Worm (Caenorhabditis elegans) whole organism, young adult: Measurements from ENCODE around the gene grl-17.

Experiments
- B0261.1 ChIP-seq: sonication (generic microtip); optimal IDR thresholded peaks from 2 replicates; lab custom pipeline; 2016; ENCODE audit warnings: mild to moderate bottlenecking, missing genetic modification characterization, moderate library complexity, missing compliant biosample characterization
- B0336.3 ChIP-seq: fragments of 200-800 bp; sonication (Bioruptor generic); IDR thresholded peaks from 2 replicates; pipeline ENCODE4 v1.3.6; 2022; ENCODE audit warnings: missing genetic modification characterization, missing compliant biosample characterization
- C06A6.2 ChIP-seq: fragments of 200-800 bp; sonication (Bioruptor generic); conservative IDR thresholded peaks from 2 replicates; pipeline ENCODE4 v1.3.6; 2022; ENCODE audit warnings: missing genetic modification characterization, missing compliant biosample characterization
- C17E4.6 ChIP-seq: fragments of 200-800 bp; sonication (Bioruptor generic); IDR thresholded peaks from 2 replicates; pipeline ENCODE4 v1.3.6; 2022; ENCODE audit warnings: missing genetic modification reagents, missing genetic modification characterization, missing compliant biosample characterization
- F37B4.10 ChIP-seq: fragments of 200-800 bp; sonication (Bioruptor generic); IDR thresholded peaks from 2 replicates; pipeline ENCODE4 v1.3.6; 2022; ENCODE audit warnings: missing genetic modification characterization, missing compliant biosample characterization
- F49E8.2 ChIP-seq: sonication (generic microtip); optimal IDR thresholded peaks from 3 replicates; lab custom pipeline; 2017; ENCODE audit warnings: missing genetic modification characterization, mild to moderate bottlenecking, missing compliant biosample characterization, antibody characterized with exemption, moderate library complexity; ENCODE audit not compliant: insufficient read depth
- F52B5.7 ChIP-seq: sonication (generic microtip); optimal IDR thresholded peaks from 2 replicates; lab custom pipeline; 2016; ENCODE audit warnings: mild to moderate bottlenecking, missing genetic modification characterization, missing compliant biosample characterization
- K11D2.4 ChIP-seq: fragments of 200-800 bp; sonication (Bioruptor generic); IDR thresholded peaks from 2 replicates; pipeline ENCODE4 v1.3.6; 2022; ENCODE audit warnings: missing genetic modification reagents, missing genetic modification characterization, missing compliant biosample characterization
- Y53F4B.3 ChIP-seq: fragments of 200-800 bp; sonication (Bioruptor generic); IDR thresholded peaks from 2 replicates; pipeline ENCODE4 v1.3.6; 2022; ENCODE audit warnings: missing genetic modification reagents, missing genetic modification characterization, missing compliant biosample characterization
- Y53G8AR.9 ChIP-seq: fragments of 200-800 bp; sonication (Bioruptor generic); conservative IDR thresholded peaks from 2 replicates; pipeline ENCODE4 v1.3.6; 2022; ENCODE audit warnings: missing genetic modification reagents, missing genetic modification characterization, missing compliant biosample characterization
- Y56A3A.18 ChIP-seq: fragments of 200-800 bp; sonication (Bioruptor generic); IDR thresholded peaks from 2 replicates; pipeline ENCODE4 v1.3.6; 2022; ENCODE audit warnings: missing genetic modification reagents, missing genetic modification characterization, missing compliant biosample characterization
- Y67H2A.10 ChIP-seq: fragments of 200-800 bp; sonication (Bioruptor generic); conservative IDR thresholded peaks from 2 replicates; pipeline ENCODE4 v1.3.6; 2022; ENCODE audit warnings: missing genetic modification reagents, missing genetic modification characterization, missing compliant biosample characterization
- Y95B8A.8 ChIP-seq: fragments of 200-800 bp; sonication (Bioruptor generic); IDR thresholded peaks from 2 replicates; pipeline ENCODE4 v1.3.6; 2022; ENCODE audit warnings: missing genetic modification reagents, missing genetic modification characterization, missing compliant biosample characterization
- aptf-3 ChIP-seq: fragments of 200-800 bp; sonication (Bioruptor generic); IDR thresholded peaks from 2 replicates; pipeline ENCODE4 v1.3.6; 2022; ENCODE audit warnings: missing genetic modification characterization, missing compliant biosample characterization
- athp-1 ChIP-seq: sonication (generic microtip); optimal IDR thresholded peaks from 2 replicates; lab custom pipeline; 2017; ENCODE audit warnings: mild to moderate bottlenecking, missing genetic modification characterization, missing compliant biosample characterization
- bed-2 ChIP-seq: fragments of 200-800 bp; sonication (Bioruptor generic); IDR thresholded peaks from 2 replicates; pipeline ENCODE4 v1.3.6; 2022; ENCODE audit warnings: missing genetic modification reagents, missing genetic modification characterization, missing compliant biosample characterization
- ccch-3 ChIP-seq: fragments of 200-800 bp; sonication (Bioruptor generic); optimal IDR thresholded peaks from 2 replicates; lab custom pipeline; 2018; ENCODE audit warnings: mild to moderate bottlenecking, missing genetic modification characterization, missing compliant biosample characterization
- cebp-2 ChIP-seq: fragments of 200-800 bp; sonication (Bioruptor generic); IDR thresholded peaks from 2 replicates; pipeline ENCODE4 v1.3.6; 2022; ENCODE audit warnings: missing genetic modification characterization, missing compliant biosample characterization
- ceh-100 ChIP-seq: fragments of 200-800 bp; sonication (Bioruptor generic); IDR thresholded peaks from 2 replicates; pipeline ENCODE4 v1.3.6; 2022; ENCODE audit warnings: missing genetic modification reagents, missing genetic modification characterization, missing compliant biosample characterization
- ceh-40 ChIP-seq: fragments of 200-800 bp; sonication (Bioruptor generic); IDR thresholded peaks from 2 replicates; pipeline ENCODE4 v1.3.6; 2022; ENCODE audit warnings: missing genetic modification characterization, missing compliant biosample characterization
- ceh-58 ChIP-seq: fragments of 200-800 bp; sonication (Bioruptor generic); IDR thresholded peaks from 2 replicates; pipeline ENCODE4 v1.3.6; 2022; ENCODE audit warnings: missing genetic modification characterization, missing compliant biosample characterization
- die-1 ChIP-seq: sonication (generic microtip); optimal IDR thresholded peaks from 2 replicates; lab custom pipeline; 2016; ENCODE audit warnings: missing genotype, mild to moderate bottlenecking, missing genetic modification characterization, missing compliant biosample characterization
- egrh-3 ChIP-seq: fragments of 200-800 bp; sonication (Bioruptor generic); IDR thresholded peaks from 2 replicates; pipeline ENCODE4 v1.3.6; 2022; ENCODE audit warnings: missing genetic modification reagents, missing genetic modification characterization, missing compliant biosample characterization
- ekl-4 ChIP-seq: fragments of 200-800 bp; sonication (Bioruptor generic); IDR thresholded peaks from 2 replicates; pipeline ENCODE4 v1.3.6; 2022; ENCODE audit warnings: missing genetic modification reagents, missing genetic modification characterization, missing compliant biosample characterization
- ets-4 ChIP-seq: fragments of 200-800 bp; sonication (Bioruptor generic); optimal IDR thresholded peaks from 2 replicates; lab custom pipeline; 2018; ENCODE audit warnings: mild to moderate bottlenecking, missing genetic modification characterization, missing compliant biosample characterization
- fkh-3 ChIP-seq: sonication (generic microtip); optimal IDR thresholded peaks from 2 replicates; lab custom pipeline; 2016; ENCODE audit warnings: mild to moderate bottlenecking, missing genetic modification characterization, missing compliant biosample characterization
- gei-17 ChIP-seq: fragments of 200-800 bp; sonication (Bioruptor generic); optimal IDR thresholded peaks from 2 replicates; lab custom pipeline; 2018; ENCODE audit warnings: mild to moderate bottlenecking, missing genetic modification characterization, missing compliant biosample characterization
- hlh-12 ChIP-seq: sonication (generic microtip); optimal IDR thresholded peaks from 2 replicates; lab custom pipeline; 2016; ENCODE audit warnings: missing genetic modification characterization, missing compliant biosample characterization
- hlh-26 ChIP-seq: fragments of 200-800 bp; sonication (Bioruptor generic); conservative IDR thresholded peaks from 2 replicates; pipeline ENCODE4 v1.3.6; 2022; ENCODE audit warnings: missing genetic modification reagents, missing genetic modification characterization, missing compliant biosample characterization
- lin-35 ChIP-seq, 3 experiments: fragments of 150-350 bp in 2 of 3; sonication (generic microtip) in 1 of 3; optimal IDR thresholded peaks; 2 replicates each; lab custom pipeline; 2014 to 2018; ENCODE audit warnings: missing biosample characterization in 3 of 3, missing genetic modification characterization in 3 of 3, missing genetic modification reagents in 3 of 3
- lin-54 ChIP-seq: fragments of 200-800 bp; sonication (Bioruptor generic); optimal IDR thresholded peaks from 2 replicates; lab custom pipeline; 2018; ENCODE audit warnings: mild to moderate bottlenecking, missing genetic modification characterization, missing compliant biosample characterization
- lsl-1 ChIP-seq: fragments of 200-800 bp; sonication (Bioruptor generic); optimal IDR thresholded peaks from 2 replicates; lab custom pipeline; 2018; ENCODE audit warnings: mild to moderate bottlenecking, missing genetic modification characterization, moderate library complexity, missing compliant biosample characterization
- madf-10 ChIP-seq: sonication (generic microtip); optimal IDR thresholded peaks from 2 replicates; lab custom pipeline; 2016; ENCODE audit warnings: mild to moderate bottlenecking, missing genetic modification characterization, missing compliant biosample characterization
- madf-6 ChIP-seq: fragments of 200-800 bp; sonication (Bioruptor generic); IDR thresholded peaks from 2 replicates; pipeline ENCODE4 v1.3.6; 2022; ENCODE audit warnings: missing genetic modification reagents, missing genetic modification characterization, missing compliant biosample characterization
- mcd-1 ChIP-seq: fragments of 200-800 bp; sonication (Bioruptor generic); IDR thresholded peaks from 2 replicates; pipeline ENCODE4 v1.3.6; 2022; ENCODE audit warnings: missing genetic modification reagents, missing genetic modification characterization, missing compliant biosample characterization
- mxl-1 ChIP-seq: sonication (generic microtip); optimal IDR thresholded peaks from 2 replicates; lab custom pipeline; 2016; ENCODE audit warnings: missing genetic modification characterization, missing compliant biosample characterization
- nfyb-1 ChIP-seq: fragments of 200-800 bp; sonication (Bioruptor generic); IDR thresholded peaks from 2 replicates; pipeline ENCODE4 v1.3.6; 2022; ENCODE audit warnings: missing genetic modification reagents, missing genetic modification characterization, missing compliant biosample characterization
- snpc-1.1 ChIP-seq: sonication (generic microtip); optimal IDR thresholded peaks from 2 replicates; lab custom pipeline; 2017; ENCODE audit warnings: missing genetic modification characterization, mild to moderate bottlenecking, missing compliant biosample characterization, antibody characterized with exemption, moderate library complexity, missing genotype, missing genetic modification reagents; ENCODE audit not compliant: insufficient read depth
- snpc-3.4 ChIP-seq: sonication (generic microtip); optimal IDR thresholded peaks from 2 replicates; lab custom pipeline; 2017; ENCODE audit warnings: missing genetic modification characterization, mild to moderate bottlenecking, missing compliant biosample characterization, antibody characterized with exemption, moderate library complexity, missing genotype, missing genetic modification reagents
- tbx-9 ChIP-seq: sonication (generic microtip); optimal IDR thresholded peaks from 2 replicates; lab custom pipeline; 2016; ENCODE audit warnings: borderline replicate concordance, missing genetic modification characterization, inconsistent platforms, missing compliant biosample characterization
- unc-62 ChIP-seq: fragments of 150-350 bp; optimal IDR thresholded peaks from 2 replicates; lab custom pipeline; 2014; ENCODE audit warnings: missing biosample characterization, missing genetic modification reagents, missing genetic modification characterization
- xnd-1 ChIP-seq: sonication (generic microtip); optimal IDR thresholded peaks from 2 replicates; lab custom pipeline; 2016; ENCODE audit warnings: missing genotype, missing genetic modification reagents, missing genetic modification characterization, missing compliant biosample characterization
- ztf-25 ChIP-seq: fragments of 200-800 bp; sonication (Bioruptor generic); IDR thresholded peaks from 2 replicates; pipeline ENCODE4 v1.3.6; 2022; ENCODE audit warnings: missing genetic modification reagents, missing genetic modification characterization, missing compliant biosample characterization
- ztf-28 ChIP-seq: fragments of 200-800 bp; sonication (Bioruptor generic); IDR thresholded peaks from 2 replicates; pipeline ENCODE4 v1.3.6; 2022; ENCODE audit warnings: missing genetic modification reagents, missing genetic modification characterization, missing compliant biosample characterization
- ztf-6 ChIP-seq: fragments of 200-800 bp; sonication (Bioruptor generic); IDR thresholded peaks from 2 replicates; pipeline ENCODE4 v1.3.6; 2022; ENCODE audit warnings: missing genetic modification reagents, missing genetic modification characterization, missing compliant biosample characterization

Gene grl-17

DNA sequence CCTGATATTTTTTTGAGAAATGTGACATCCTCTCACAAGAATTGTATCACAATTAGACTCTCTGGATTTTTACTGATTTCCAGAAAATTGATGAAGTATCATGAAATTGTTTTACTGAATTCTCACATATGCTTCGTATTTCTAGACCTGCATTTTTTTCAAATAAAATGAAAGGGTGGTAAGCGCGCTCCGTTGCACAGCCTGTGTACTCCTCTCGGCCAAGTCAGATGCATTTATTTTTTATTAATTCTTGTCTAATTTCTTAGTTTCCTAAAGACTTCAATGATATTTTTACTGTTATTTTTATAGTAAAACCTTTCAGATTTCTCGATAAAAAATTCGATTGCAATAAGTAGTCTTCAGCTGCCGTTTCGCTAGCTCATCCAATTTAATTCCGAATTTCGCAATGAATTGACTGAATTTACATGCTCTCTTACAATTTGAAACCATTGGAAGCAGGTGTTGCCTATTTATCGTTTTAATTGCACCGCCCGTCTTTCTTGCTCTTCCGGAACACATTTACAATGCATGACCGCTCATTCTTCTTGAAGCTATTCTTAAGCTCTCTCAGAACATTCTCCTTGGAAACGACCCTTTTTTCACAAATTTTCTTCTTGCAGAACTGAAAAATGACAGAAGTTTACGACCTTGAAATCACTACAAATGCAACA is 27.9 kb upstream of the grl-17 start, which contains the start of gene tbcb-1 (continued):
- TF ChIP-seq madf-10 (tag; lab: Kevin White, UChicago), result no peak
- no peak for TF ChIP-seq bed-2 (GFP tag; lab: Robert Waterston, UW)
- no peak for TF ChIP-seq C17E4.6 (GFP tag; lab: Robert Waterston, UW)
- TF ChIP-seq Y53G8AR.9 (GFP tag; lab: Robert Waterston, UW), result no peak
- no peak for TF ChIP-seq F52B5.7 (tag; lab: Kevin White, UChicago)
- TF ChIP-seq lin-35 (GFP tag; optimal IDR thresholded peaks at IDR 0.05; lab: Kevin White, UChicago), result no peak
- no peak for TF ChIP-seq unc-62 (GFP tag; lab: Kevin White, UChicago)
- no peak for TF ChIP-seq hlh-26 (GFP tag; lab: Robert Waterston, UW)
- TF ChIP-seq Y53F4B.3 (GFP tag; lab: Robert Waterston, UW), result no peak
- TF ChIP-seq C06A6.2, result no peak
- no peak for TF ChIP-seq ztf-25 (GFP tag; lab: Robert Waterston, UW)
- no peak for TF ChIP-seq aptf-3 (GFP tag; lab: Robert Waterston, UW)
- no peak for TF ChIP-seq ceh-40
- TF ChIP-seq egrh-3 (GFP tag; lab: Robert Waterston, UW), result no peak
- no peak for TF ChIP-seq K11D2.4 (GFP tag; lab: Robert Waterston, UW)
- TF ChIP-seq mcd-1 (GFP tag; lab: Robert Waterston, UW), result peak; percentile 92
- peak; percentile 0 for TF ChIP-seq snpc-3.4
- TF ChIP-seq ekl-4 (GFP tag; lab: Robert Waterston, UW), result no peak
- TF ChIP-seq hlh-12 (tag; lab: Kevin White, UChicago), result no peak
- no peak for TF ChIP-seq Y67H2A.10 (GFP tag; lab: Robert Waterston, UW)
- no peak for TF ChIP-seq athp-1 (tag; lab: Kevin White, UChicago)
- no peak for TF ChIP-seq ets-4 (GFP tag; lab: Kevin White, UChicago)
- no peak for TF ChIP-seq Y95B8A.8 (GFP tag; lab: Robert Waterston, UW)
- peak; percentile 92 for TF ChIP-seq madf-6 (GFP tag; lab: Robert Waterston, UW)
- TF ChIP-seq lin-54 (GFP tag; lab: Kevin White, UChicago), result no peak
- no peak for TF ChIP-seq ceh-58 (GFP tag; lab: Robert Waterston, UW)
- no peak for TF ChIP-seq Y56A3A.18 (GFP tag; lab: Robert Waterston, UW)
- no peak for TF ChIP-seq ztf-28 (GFP tag; lab: Robert Waterston, UW)
- peak; percentile 32 for TF ChIP-seq lsl-1 (GFP tag; lab: Kevin White, UChicago)
- no peak for TF ChIP-seq tbx-9

DNA sequence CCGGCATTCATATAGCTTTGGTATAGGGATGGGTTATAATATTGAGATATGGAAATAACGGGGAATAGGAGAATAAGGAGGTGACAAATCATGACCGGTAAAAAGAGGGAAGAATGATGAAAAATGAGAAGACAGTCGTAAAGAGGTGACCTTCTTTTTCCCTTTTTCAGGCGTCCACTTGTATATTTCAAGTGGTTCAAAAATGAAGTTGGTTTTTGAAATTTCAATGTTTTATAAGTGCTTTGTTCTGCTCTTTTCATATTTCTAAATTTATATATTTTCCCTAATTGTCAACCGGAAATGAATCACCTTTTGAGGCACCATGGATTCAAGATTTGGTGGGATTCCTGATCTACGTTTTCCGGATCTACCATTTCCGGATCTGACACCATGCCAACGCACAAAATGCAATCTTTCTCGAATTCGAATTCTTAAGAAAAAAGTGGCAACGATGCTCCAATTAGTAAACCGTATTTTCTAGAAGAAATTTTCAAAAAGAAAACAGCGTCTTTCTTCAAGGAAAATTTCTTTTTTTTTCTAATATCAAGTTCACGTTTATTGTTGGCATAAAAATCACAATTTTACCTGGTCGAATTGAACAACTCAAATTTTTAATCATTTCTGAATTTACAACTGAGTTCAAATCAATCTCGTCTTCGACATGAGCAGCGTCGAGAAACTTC is 25.9 kb upstream of the grl-17 start, which contains the start of the genes F53F4.2 and F53F4.18:
TSS of gene F53F4.2 (minus strand) at position 101 of the 683 bp plus-strand sequence.
TSS of gene F53F4.18 (plus strand) at position 633 of the 683 bp plus-strand sequence.
- no peak for TF ChIP-seq cebp-2 (GFP tag; lab: Robert Waterston, UW)
- TF ChIP-seq F37B4.10 (GFP tag; lab: Robert Waterston, UW), result no peak
- TF ChIP-seq die-1 (tag; lab: Kevin White, UChicago), result no peak

DNA sequence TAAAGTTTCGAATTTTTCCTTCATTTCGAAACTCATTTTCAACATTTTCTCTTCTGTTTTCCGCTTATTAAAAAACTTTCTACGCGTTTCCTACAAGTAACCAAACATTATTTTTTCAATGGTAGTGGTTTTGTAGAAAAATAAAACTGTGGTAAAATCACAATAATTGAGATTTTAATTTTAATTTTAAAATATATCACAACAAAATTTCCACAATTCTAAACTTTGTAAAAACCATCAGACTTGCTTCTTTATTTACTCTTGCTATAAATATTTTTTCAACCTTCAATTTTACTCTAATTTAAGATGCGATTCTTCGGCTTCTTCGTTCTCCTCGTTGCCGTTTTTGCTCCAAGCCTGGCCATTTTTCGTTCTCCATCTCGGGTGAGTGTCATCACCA is 24.2 kb upstream of the grl-17 start, which contains the start of gene F53F4.17:
TSS of gene F53F4.17 (plus strand) at position 301 of the 400 bp plus-strand sequence.
- TF ChIP-seq mcd-1 (GFP tag; lab: Robert Waterston, UW), result no peak
- no peak for TF ChIP-seq gei-17 (GFP tag; lab: Kevin White, UChicago)
- no peak for TF ChIP-seq F49E8.2 (tag; lab: Kevin White, UChicago)
- no peak for TF ChIP-seq ztf-6 (GFP tag; lab: Robert Waterston, UW)
- no peak for TF ChIP-seq B0336.3 (GFP tag; lab: Robert Waterston, UW)
- no peak for TF ChIP-seq nfyb-1 (GFP tag; lab: Robert Waterston, UW)
- TF ChIP-seq B0261.1 (tag; lab: Kevin White, UChicago), result no peak
- TF ChIP-seq bed-2 (GFP tag; lab: Robert Waterston, UW), result no peak
- TF ChIP-seq lin-35 (GFP tag; optimal IDR thresholded peaks at IDR 0.05; lab: Kevin White, UChicago), result no peak
- no peak for TF ChIP-seq xnd-1 (tag; lab: Kevin White, UChicago)
- TF ChIP-seq snpc-3.4, result no peak
- TF ChIP-seq snpc-1.1 (tag; lab: Kevin White, UChicago), result no peak
- TF ChIP-seq ccch-3 (GFP tag; lab: Kevin White, UChicago), result no peak
- no peak for TF ChIP-seq ceh-100
- TF ChIP-seq fkh-3 (tag; lab: Kevin White, UChicago), result no peak
- TF ChIP-seq mxl-1 (tag; lab: Kevin White, UChicago), result no peak
- TF ChIP-seq, all 124 proteins: peak for 0
